Worm (Caenorhabditis elegans) whole organism, midembryonic: ENCODE measurements around the gene W08E12.8.

Experiments used
- T22C8.4 ChIP-seq: fragments of 200-800 bp; sonication (Bioruptor generic); IDR thresholded peaks from 2 replicates; pipeline ENCODE4 v1.3.6; 2022; ENCODE audit warnings: missing genetic modification characterization, missing compliant biosample characterization
- cog-1 ChIP-seq: sonication (generic microtip); optimal IDR thresholded peaks from 2 replicates; lab custom pipeline; 2016; ENCODE audit warnings: missing genetic modification characterization, missing compliant biosample characterization
- flt-1 ChIP-seq: fragments of 200-800 bp; sonication (Bioruptor generic); IDR thresholded peaks from 2 replicates; pipeline ENCODE4 v1.3.6; 2022; ENCODE audit warnings: missing genetic modification characterization, missing compliant biosample characterization
- klf-2 ChIP-seq: fragments of 200-800 bp; sonication (Bioruptor generic); conservative IDR thresholded peaks from 2 replicates; pipeline ENCODE4 v1.3.6; 2022; ENCODE audit warnings: missing genetic modification reagents, missing genetic modification characterization, missing compliant biosample characterization
- med-1 ChIP-seq: sonication (generic microtip); optimal IDR thresholded peaks from 2 replicates; lab custom pipeline; 2017; ENCODE audit warnings: missing genetic modification characterization, mild to moderate bottlenecking, missing compliant biosample characterization, antibody characterized with exemption, missing genetic modification reagents; ENCODE audit not compliant: insufficient read depth
- ref-1 ChIP-seq: fragments of 200-800 bp; sonication (Bioruptor generic); conservative IDR thresholded peaks from 2 replicates; pipeline ENCODE4 v1.3.6; 2022; ENCODE audit warnings: missing genetic modification reagents, missing genetic modification characterization, missing compliant biosample characterization
- tab-1 ChIP-seq: fragments of 200-800 bp; sonication (Bioruptor generic); IDR thresholded peaks from 2 replicates; pipeline ENCODE4 v1.3.6; 2022; ENCODE audit warnings: missing genetic modification characterization, missing compliant biosample characterization
- ztf-23 ChIP-seq: fragments of 200-800 bp; sonication (Bioruptor generic); IDR thresholded peaks from 2 replicates; pipeline ENCODE4 v1.3.6; 2022; ENCODE audit warnings: missing genetic modification reagents, missing genetic modification characterization, missing compliant biosample characterization
- ztf-29 ChIP-seq: fragments of 200-800 bp; sonication (Bioruptor generic); IDR thresholded peaks from 2 replicates; pipeline ENCODE4 v1.3.6; 2022; ENCODE audit warnings: missing genetic modification reagents, missing genetic modification characterization, missing compliant biosample characterization

Gene W08E12.8

DNA sequence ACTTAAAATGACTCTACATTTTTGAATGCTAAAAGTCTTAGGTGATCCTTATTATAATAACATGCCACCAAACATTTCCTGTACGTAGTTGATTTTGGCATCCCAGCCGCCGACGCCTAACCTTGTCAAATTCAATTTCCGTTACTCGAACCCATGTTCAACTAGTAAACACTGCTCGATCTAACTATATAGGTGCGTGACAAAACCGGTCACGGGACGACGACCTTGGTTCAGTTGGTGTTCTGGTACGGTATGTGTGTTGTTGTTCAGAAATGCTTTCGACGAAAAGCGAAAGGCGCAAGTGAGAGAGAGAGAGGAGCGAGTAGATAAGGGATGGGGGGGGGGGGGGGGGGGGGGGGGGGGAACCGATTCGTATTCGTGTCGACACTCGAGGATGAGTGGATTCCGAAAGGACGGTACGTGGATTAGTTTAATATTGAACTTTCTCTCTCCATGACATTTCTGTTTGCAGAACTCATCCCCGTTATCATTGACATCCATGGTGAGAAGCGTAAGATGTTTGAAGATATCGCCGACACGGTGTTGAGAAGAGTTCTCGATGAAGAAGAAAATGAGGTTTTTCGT lies at the start of gene W08E12.8:
W08E12.8 (plus strand) TSS at position 395 of the 585 bp plus-strand sequence.
- TF ChIP-seq ztf-23 (GFP tag; lab: Robert Waterston, UW) (no peak), med-1 (GFP tag; lab: Kevin White, UChicago) (no peak), ztf-29 (no peak), T22C8.4 (GFP tag; lab: Robert Waterston, UW) (no peak), flt-1 (GFP tag; lab: Robert Waterston, UW) (no peak), klf-2 (no peak), tab-1 (GFP tag; lab: Robert Waterston, UW) (no peak), cog-1 (no peak), ref-1 (GFP tag; lab: Robert Waterston, UW) (no peak)

DNA sequence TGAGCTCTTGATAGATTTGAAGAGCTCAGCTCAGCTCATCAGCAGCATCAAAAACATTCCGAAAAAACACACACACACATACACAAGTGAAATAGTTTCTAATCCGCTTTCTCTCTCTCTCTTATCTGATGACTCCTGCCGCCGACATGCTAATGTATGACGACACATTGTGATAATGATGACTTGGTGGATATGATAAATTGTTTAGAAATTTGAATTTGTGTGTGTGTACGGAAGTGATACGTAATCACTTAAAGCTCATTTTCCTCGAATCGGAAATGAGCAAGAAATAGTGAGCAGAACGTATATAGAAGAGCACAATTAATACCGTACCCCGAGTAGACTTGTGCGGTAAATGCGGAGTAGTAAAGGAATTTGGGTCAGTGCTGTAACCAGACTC lies 45.3 kb upstream of the W08E12.8 start:
- TF ChIP-seq klf-2 (no peak), ref-1 (GFP tag; lab: Robert Waterston, UW) (no peak), med-1 (GFP tag; lab: Kevin White, UChicago) (no peak), cog-1 (no peak), ztf-29 (no peak), tab-1 (GFP tag; lab: Robert Waterston, UW) (no peak), flt-1 (GFP tag; lab: Robert Waterston, UW) (no peak)

DNA sequence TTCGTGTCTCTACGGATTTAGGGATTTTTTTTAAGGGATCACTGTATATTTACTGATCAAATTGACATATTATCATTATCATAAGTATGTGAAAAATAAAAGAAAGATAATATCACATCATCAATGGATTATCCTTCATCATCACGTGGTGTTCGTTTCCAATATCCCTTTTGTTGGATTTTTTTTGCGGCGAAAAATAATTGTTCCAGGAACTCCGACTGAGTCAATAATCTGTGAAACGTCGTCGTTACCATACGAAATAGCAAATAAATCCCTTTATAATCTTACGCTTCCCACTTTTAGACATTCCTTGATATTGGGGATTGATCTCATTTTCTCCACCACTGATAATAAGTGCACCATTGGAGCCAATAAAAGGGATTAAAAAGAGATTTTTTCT lies 42.2 kb upstream of the W08E12.8 start:
- TF ChIP-seq tab-1 (GFP tag; lab: Robert Waterston, UW) (no peak), flt-1 (GFP tag; lab: Robert Waterston, UW) (no peak), T22C8.4 (GFP tag; lab: Robert Waterston, UW) (no peak), ref-1 (GFP tag; lab: Robert Waterston, UW) (no peak), cog-1 (no peak), ztf-23 (GFP tag; lab: Robert Waterston, UW) (no peak), med-1 (GFP tag; lab: Kevin White, UChicago) (no peak), ztf-29 (no peak), klf-2 (no peak)

DNA sequence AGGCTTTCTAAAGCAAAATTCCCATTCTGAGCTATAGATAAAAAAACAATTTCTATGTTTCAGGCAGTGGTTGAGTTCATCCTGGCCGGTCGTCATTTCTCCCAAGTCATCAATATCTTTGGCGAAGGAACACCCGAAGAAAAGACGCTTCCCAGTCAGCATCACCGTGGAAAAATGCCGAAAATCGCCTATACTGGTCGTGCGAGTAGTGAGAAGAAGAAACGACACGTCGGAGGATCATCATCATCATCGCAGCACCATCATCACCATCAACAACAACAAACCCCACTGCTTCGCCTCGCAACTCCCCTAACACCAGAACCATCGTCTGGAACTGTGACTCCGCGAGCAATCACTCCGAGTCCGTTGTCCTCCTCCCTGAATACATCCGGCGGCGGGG lies 40.6 kb upstream of the W08E12.8 start:
- no peak for TF ChIP-seq T22C8.4 (GFP tag; lab: Robert Waterston, UW)

DNA sequence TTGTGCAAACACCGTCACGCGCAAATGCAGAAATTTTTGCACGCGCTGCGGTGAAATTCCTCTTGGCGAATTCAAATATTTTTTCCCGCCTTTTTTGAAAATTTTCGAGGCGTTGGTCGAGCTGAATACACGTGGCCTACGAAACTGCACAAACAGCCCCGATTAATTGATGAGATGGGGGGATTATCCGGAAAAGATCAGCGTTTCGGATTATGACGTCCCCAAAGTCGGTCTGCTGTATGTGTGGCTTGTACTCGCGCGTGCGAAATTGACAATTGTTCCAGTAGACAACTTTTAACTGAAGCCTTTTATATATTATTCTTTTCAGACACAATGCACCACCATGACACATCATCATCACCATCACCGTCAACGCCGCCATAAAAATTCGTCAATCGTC lies 40.1 kb upstream of the W08E12.8 start:
- TF ChIP-seq flt-1 (GFP tag; lab: Robert Waterston, UW) (no peak), ztf-23 (GFP tag; lab: Robert Waterston, UW) (no peak), ztf-29 (no peak), klf-2 (no peak), cog-1 (no peak), med-1 (GFP tag; lab: Kevin White, UChicago) (no peak), T22C8.4 (GFP tag; lab: Robert Waterston, UW) (no peak), tab-1 (GFP tag; lab: Robert Waterston, UW) (no peak), ref-1 (GFP tag; lab: Robert Waterston, UW) (no peak)

DNA sequence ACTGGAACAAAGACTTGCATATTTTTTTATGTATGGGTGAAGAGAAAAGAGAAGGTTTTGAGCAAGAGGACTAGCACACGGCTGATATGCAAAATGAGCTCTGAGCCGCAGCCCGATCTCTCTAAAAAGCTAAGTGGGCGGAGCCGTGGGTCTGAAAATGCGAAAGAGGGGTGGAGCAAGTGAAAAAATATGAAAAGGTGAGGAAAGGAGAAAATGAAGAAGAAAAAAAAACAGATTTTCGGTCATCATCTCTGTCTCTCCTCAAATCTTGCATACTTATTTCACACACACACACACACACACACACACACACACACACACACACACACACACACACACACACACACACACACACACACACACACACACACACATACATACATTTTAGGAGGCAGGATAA lies 37.7 kb upstream of the W08E12.8 start, which contains the start of gene dmd-9:
dmd-9 (minus strand) TSS at position 101 of the 400 bp plus-strand sequence.
- TF ChIP-seq ref-1 (GFP tag; lab: Robert Waterston, UW) (no peak), klf-2 (no peak), tab-1 (GFP tag; lab: Robert Waterston, UW) (no peak), T22C8.4 (GFP tag; lab: Robert Waterston, UW) (no peak), ztf-23 (GFP tag; lab: Robert Waterston, UW) (no peak), flt-1 (GFP tag; lab: Robert Waterston, UW) (no peak)

DNA sequence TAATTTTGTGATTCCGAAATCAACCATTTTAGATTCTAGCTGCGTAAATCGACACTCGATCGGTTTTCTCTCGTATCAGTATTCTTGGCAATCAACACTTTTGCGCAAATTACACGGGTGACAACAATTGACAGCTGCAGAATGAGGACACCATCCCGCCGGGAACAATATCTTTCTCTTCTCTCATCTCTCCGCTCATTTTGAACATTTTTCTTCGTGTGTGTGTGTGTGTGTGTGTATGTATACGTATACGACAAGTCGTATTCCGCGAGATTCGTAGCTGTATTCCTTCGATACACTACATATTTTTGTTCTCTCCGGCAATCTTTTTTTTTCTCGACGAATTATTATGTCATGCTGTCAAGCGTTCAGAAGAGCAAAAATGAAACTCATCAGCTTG lies 35.3 kb upstream of the W08E12.8 start:
- no peak for TF ChIP-seq ref-1 (GFP tag; lab: Robert Waterston, UW)
- TF ChIP-seq med-1 (GFP tag; lab: Kevin White, UChicago) = no peak
- no peak for TF ChIP-seq T22C8.4 (GFP tag; lab: Robert Waterston, UW)
- TF ChIP-seq ztf-23 (GFP tag; lab: Robert Waterston, UW) = no peak
- TF ChIP-seq klf-2 = no peak

DNA sequence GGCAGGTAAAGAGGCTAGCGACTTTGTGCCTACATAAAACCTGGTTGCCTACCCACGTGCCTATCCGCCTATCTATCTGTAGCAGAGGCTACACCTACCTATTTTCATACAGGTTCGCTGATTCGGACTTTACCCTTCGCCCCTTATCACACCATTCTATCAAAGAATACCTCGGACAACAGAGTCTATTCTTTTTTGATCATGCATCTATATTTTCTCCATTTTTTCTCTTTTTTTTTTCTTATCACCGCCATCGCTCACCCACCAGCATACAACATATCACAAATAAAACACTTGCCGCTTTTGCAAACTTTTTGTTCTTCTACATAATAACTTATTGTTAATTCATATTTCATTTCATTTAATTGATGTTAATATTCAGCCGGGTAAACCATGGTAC lies 33.6 kb upstream of the W08E12.8 start, which contains the start of gene T26C12.1:
T26C12.1 (plus strand) TSS at position 383 of the 400 bp plus-strand sequence.
- no peak for TF ChIP-seq tab-1 (GFP tag; lab: Robert Waterston, UW)
- TF ChIP-seq ztf-23 (GFP tag; lab: Robert Waterston, UW) = no peak
- no peak for TF ChIP-seq ztf-29
- TF ChIP-seq cog-1 = no peak
- TF ChIP-seq flt-1 (GFP tag; lab: Robert Waterston, UW) = no peak
- no peak for TF ChIP-seq T22C8.4 (GFP tag; lab: Robert Waterston, UW)
- no peak for TF ChIP-seq ref-1 (GFP tag; lab: Robert Waterston, UW)
- TF ChIP-seq med-1 (GFP tag; lab: Kevin White, UChicago) = no peak
- TF ChIP-seq klf-2 = no peak

DNA sequence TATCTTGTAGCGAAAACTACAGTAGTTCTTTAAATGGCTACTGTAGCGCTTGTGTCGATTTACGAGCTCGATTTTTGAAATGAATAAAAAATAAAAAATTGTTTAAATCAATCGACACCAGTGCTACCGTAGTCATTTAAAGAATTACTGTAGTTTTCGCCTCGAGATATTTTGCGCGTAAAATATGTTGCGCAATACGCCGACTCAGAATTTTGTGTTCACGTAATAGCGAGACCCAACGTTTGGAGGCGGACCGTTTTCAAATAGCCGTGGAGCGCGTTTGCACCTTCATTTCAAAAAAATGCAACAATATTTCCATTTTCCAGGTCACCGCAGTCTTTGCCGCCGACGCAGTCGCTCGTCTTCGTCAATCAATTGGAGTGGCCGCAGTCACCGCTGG lies 32.0 kb upstream of the W08E12.8 start:
- TF ChIP-seq cog-1 (no peak), ztf-23 (GFP tag; lab: Robert Waterston, UW) (no peak), tab-1 (GFP tag; lab: Robert Waterston, UW) (no peak), ref-1 (GFP tag; lab: Robert Waterston, UW) (no peak), ztf-29 (no peak), T22C8.4 (GFP tag; lab: Robert Waterston, UW) (no peak), klf-2 (no peak), med-1 (GFP tag; lab: Kevin White, UChicago) (no peak), flt-1 (GFP tag; lab: Robert Waterston, UW) (no peak)

DNA sequence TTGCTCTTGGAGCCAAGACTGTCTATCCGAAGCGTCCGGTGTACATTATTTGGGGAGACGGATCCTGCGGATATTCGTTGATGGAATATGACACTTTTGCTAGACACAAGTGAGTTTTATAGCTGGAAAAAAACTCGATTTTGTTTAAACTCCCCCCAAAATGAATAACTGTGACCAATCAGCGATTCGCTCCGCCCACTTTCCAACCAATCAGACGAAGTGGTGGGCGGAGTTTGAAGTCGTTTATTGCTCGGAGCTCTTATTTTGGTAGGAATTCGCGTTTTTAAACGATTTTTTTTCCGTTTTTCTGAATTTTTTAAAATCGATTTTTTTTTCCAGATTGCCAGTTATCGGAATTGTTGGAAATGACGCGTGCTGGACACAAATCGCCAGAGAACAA lies 30.4 kb upstream of the W08E12.8 start:
- TF ChIP-seq tab-1 (GFP tag; lab: Robert Waterston, UW) (no peak), klf-2 (no peak), ztf-29 (no peak), cog-1 (no peak), T22C8.4 (GFP tag; lab: Robert Waterston, UW) (no peak), ref-1 (GFP tag; lab: Robert Waterston, UW) (no peak), med-1 (GFP tag; lab: Kevin White, UChicago) (no peak), ztf-23 (GFP tag; lab: Robert Waterston, UW) (no peak), flt-1 (GFP tag; lab: Robert Waterston, UW) (no peak)
